Worm (Caenorhabditis elegans) whole organism, L3 larva: ENCODE results near the gene fbxc-21.

Experiments used
- ceh-82 ChIP-seq: fragments of 150-350 bp; optimal IDR thresholded peaks from 2 replicates; lab custom pipeline; 2014; ENCODE audit warnings: missing biosample characterization, missing genetic modification characterization
- jun-1 ChIP-seq: fragments of 150-350 bp; optimal IDR thresholded peaks from 2 replicates; lab custom pipeline; 2014; ENCODE audit warnings: missing biosample characterization, missing genetic modification reagents, missing genetic modification characterization
- nhr-23 ChIP-seq: fragments of 150-350 bp; optimal IDR thresholded peaks from 2 replicates; lab custom pipeline; 2014; ENCODE audit warnings: missing biosample characterization, missing genetic modification reagents, missing genetic modification characterization

- TF ChIP-seq jun-1 (tag; lab: Kevin White, UChicago) (no peak), ceh-82 (tag; lab: Kevin White, UChicago) (no peak), nhr-23 (tag; lab: Kevin White, UChicago) (no peak)
These were observed 10.5 kb downstream of the fbxc-21 start, which contains the start of gene fbxb-26 for ce11 chrII:1682218-1682617.
